Fruit fly (Drosophila melanogaster) whole organism, embryonic: ENCODE data around the gene Pde11.

Experiments
- ATbp ChIP-seq: fragments of 200-800 bp; sonication (Bioruptor generic); optimal IDR thresholded peaks from 2 replicates; lab custom pipeline; 2017; ENCODE audit warnings: missing biosample characterization, mild to moderate bottlenecking, missing genetic modification characterization, missing genetic modification reagents
- Ada2b ChIP-seq: fragments of 200-800 bp; sonication (Bioruptor generic); IDR thresholded peaks from 2 replicates; pipeline ENCODE4 v1.3.6; 2022; ENCODE audit warnings: missing biosample characterization, missing genetic modification characterization
- Aef1 ChIP-seq: fragments of 200-800 bp; sonication (Bioruptor generic); IDR thresholded peaks from 3 replicates; pipeline ENCODE4 v1.3.6; 2022; ENCODE audit warnings: missing biosample characterization, missing genetic modification characterization
- Atf3 ChIP-seq: fragments of 200-800 bp; sonication (Bioruptor generic); optimal IDR thresholded peaks from 3 replicates; lab custom pipeline; 2016; ENCODE audit warnings: missing biosample characterization, missing genetic modification characterization
- CG10565 ChIP-seq: fragments of 200-800 bp; sonication (Bioruptor generic); optimal IDR thresholded peaks from 3 replicates; lab custom pipeline; 2016; ENCODE audit warnings: missing biosample characterization, mild to moderate bottlenecking, missing genetic modification characterization
- CG11560 ChIP-seq: fragments of 200-800 bp; sonication (Bioruptor generic); IDR thresholded peaks from 3 replicates; pipeline ENCODE4 v1.3.6; 2022; ENCODE audit warnings: missing biosample characterization, missing genetic modification characterization
- CG1647 ChIP-seq: fragments of 200-800 bp; sonication (Bioruptor generic); optimal IDR thresholded peaks from 3 replicates; lab custom pipeline; 2016; ENCODE audit warnings: missing biosample characterization, missing genetic modification characterization
- CG16815 ChIP-seq: fragments of 200-800 bp; sonication (Bioruptor generic); optimal IDR thresholded peaks from 3 replicates; lab custom pipeline; 2017; ENCODE audit warnings: missing biosample characterization, mild to moderate bottlenecking, missing genetic modification characterization
- CG18599 ChIP-seq: fragments of 200-800 bp; sonication (Bioruptor generic); optimal IDR thresholded peaks from 3 replicates; lab custom pipeline; 2017; ENCODE audit warnings: missing biosample characterization, missing genetic modification characterization, mild to moderate bottlenecking, moderate library complexity, missing genetic modification reagents
- CG2199 ChIP-seq: fragments of 200-800 bp; sonication (Bioruptor generic); IDR thresholded peaks from 3 replicates; pipeline ENCODE4 v1.3.6; 2022; ENCODE audit warnings: missing biosample characterization, missing genetic modification characterization
- CG30020 ChIP-seq: fragments of 200-800 bp; optimal IDR thresholded peaks from 2 replicates; lab custom pipeline; 2019; ENCODE audit warnings: missing biosample characterization, mild to moderate bottlenecking, missing genetic modification characterization, moderate library complexity
- CG31224 ChIP-seq: fragments of 200-800 bp; sonication (Bioruptor generic); IDR thresholded peaks from 2 replicates; pipeline ENCODE4 v1.3.6; 2022; ENCODE audit warnings: missing biosample characterization, missing genetic modification characterization
- CG4360 ChIP-seq: fragments of 200-800 bp; sonication (Bioruptor generic); IDR thresholded peaks from 2 replicates; pipeline ENCODE4 v1.3.6; 2022; ENCODE audit warnings: missing biosample characterization, missing genetic modification characterization
- CG43689 ChIP-seq: fragments of 200-800 bp; sonication (Bioruptor generic); IDR thresholded peaks from 2 replicates; pipeline ENCODE4 v1.3.6; 2022; ENCODE audit warnings: missing biosample characterization, missing genetic modification characterization
- CG7357 ChIP-seq: fragments of 200-800 bp; sonication (Bioruptor generic); IDR thresholded peaks from 3 replicates; pipeline ENCODE4 v1.3.6; 2022; ENCODE audit warnings: missing biosample characterization, missing genetic modification characterization
- CG7745 ChIP-seq: fragments of 200-800 bp; sonication (Bioruptor generic); optimal IDR thresholded peaks from 2 replicates; lab custom pipeline; 2018; ENCODE audit warnings: missing biosample characterization, mild to moderate bottlenecking, missing genetic modification characterization, moderate library complexity
- CG8281 ChIP-seq: fragments of 200-800 bp; sonication (Bioruptor generic); optimal IDR thresholded peaks from 2 replicates; lab custom pipeline; 2018; ENCODE audit warnings: missing biosample characterization, mild to moderate bottlenecking, missing genetic modification characterization, moderate library complexity
- CG8388 ChIP-seq: fragments of 200-800 bp; sonication (Bioruptor generic); optimal IDR thresholded peaks from 2 replicates; lab custom pipeline; 2019; ENCODE audit warnings: missing biosample characterization, mild to moderate bottlenecking, missing genetic modification characterization, moderate library complexity
- CG8765 ChIP-seq: fragments of 200-800 bp; sonication (Bioruptor generic); IDR thresholded peaks from 2 replicates; pipeline ENCODE4 v1.3.6; 2022; ENCODE audit warnings: missing biosample characterization, missing genetic modification characterization
- CkIIα-i1 ChIP-seq: fragments of 200-800 bp; sonication (Bioruptor generic); IDR thresholded peaks from 2 replicates; pipeline ENCODE4 v1.3.6; 2022; ENCODE audit warnings: missing biosample characterization, missing genetic modification characterization
- Dip2 ChIP-seq: fragments of 200-800 bp; sonication (Bioruptor generic); IDR thresholded peaks from 2 replicates; pipeline ENCODE4 v1.3.6; 2022; ENCODE audit warnings: missing biosample characterization, missing genetic modification characterization
- Doc3 ChIP-seq: fragments of 200-800 bp; sonication (Bioruptor generic); IDR thresholded peaks from 3 replicates; pipeline ENCODE4 v1.3.6; 2022; ENCODE audit warnings: missing biosample characterization, missing genetic modification characterization; ENCODE audit not compliant: partially characterized antibody
- Dp ChIP-seq: fragments of 200-800 bp; sonication (Bioruptor generic); optimal IDR thresholded peaks from 2 replicates; lab custom pipeline; 2018; ENCODE audit warnings: missing biosample characterization, mild to moderate bottlenecking, missing genetic modification characterization, moderate library complexity
- E2f1 ChIP-seq: fragments of 200-800 bp; sonication (Bioruptor generic); IDR thresholded peaks from 2 replicates; pipeline ENCODE4 v1.3.6; 2022; ENCODE audit warnings: missing biosample characterization, missing genetic modification characterization
- Fer3 ChIP-seq: fragments of 200-800 bp; sonication (Bioruptor generic); optimal IDR thresholded peaks from 2 replicates; lab custom pipeline; 2018; ENCODE audit warnings: missing biosample characterization, mild to moderate bottlenecking, missing genetic modification characterization, moderate library complexity
- MBD-R2 ChIP-seq: fragments of 200-800 bp; sonication (Bioruptor generic); IDR thresholded peaks from 2 replicates; pipeline ENCODE4 v1.3.6; 2022; ENCODE audit warnings: missing biosample characterization, missing genetic modification characterization
- NC2α ChIP-seq: fragments of 200-800 bp; sonication (Bioruptor generic); optimal IDR thresholded peaks from 2 replicates; lab custom pipeline; 2016; ENCODE audit warnings: missing biosample characterization, missing genetic modification characterization
- Oli ChIP-seq: fragments of 200-800 bp; sonication (Bioruptor generic); optimal IDR thresholded peaks from 2 replicates; lab custom pipeline; 2018; ENCODE audit warnings: missing biosample characterization, mild to moderate bottlenecking, missing genetic modification characterization, moderate library complexity
- Pdp1 ChIP-seq, 2 experiments: fragments of 200-800 bp; sonication (Bioruptor generic); optimal IDR thresholded peaks; 3 replicates each; lab custom pipeline; 2016; ENCODE audit warnings: missing biosample characterization in 2 of 2, missing genetic modification characterization in 2 of 2, mild to moderate bottlenecking in 1 of 2, moderate library complexity in 1 of 2
- Rfx ChIP-seq: fragments of 200-800 bp; sonication (Bioruptor generic); IDR thresholded peaks from 2 replicates; pipeline ENCODE4 v1.3.6; 2022; ENCODE audit warnings: missing biosample characterization, missing genetic modification characterization
- Sry-β ChIP-seq: fragments of 200-800 bp; sonication (Bioruptor generic); optimal IDR thresholded peaks from 2 replicates; lab custom pipeline; 2018; ENCODE audit warnings: missing biosample characterization, mild to moderate bottlenecking, missing genetic modification characterization, moderate library complexity
- Vsx1 ChIP-seq: fragments of 200-800 bp; sonication (Bioruptor generic); optimal IDR thresholded peaks from 2 replicates; lab custom pipeline; 2017; ENCODE audit warnings: missing biosample characterization, mild to moderate bottlenecking, missing genetic modification characterization, missing genetic modification reagents
- abd-A ChIP-seq: fragments of 200-800 bp; sonication (Bioruptor generic); optimal IDR thresholded peaks from 3 replicates; lab custom pipeline; 2019; ENCODE audit warnings: missing biosample characterization, mild to moderate bottlenecking, missing genetic modification characterization, moderate library complexity
- bigmax ChIP-seq: fragments of 200-800 bp; sonication (Bioruptor generic); optimal IDR thresholded peaks from 2 replicates; lab custom pipeline; 2018; ENCODE audit warnings: missing biosample characterization, mild to moderate bottlenecking, missing genetic modification characterization
- bowl ChIP-seq: fragments of 200-800 bp; sonication (Bioruptor generic); IDR thresholded peaks from 2 replicates; pipeline ENCODE4 v1.3.6; 2022; ENCODE audit warnings: missing biosample characterization, missing genetic modification characterization
- cad ChIP-seq: fragments of >200 bp; optimal IDR thresholded peaks from 2 replicates; lab custom pipeline; 2017; ENCODE audit warnings: missing biosample characterization, missing genetic modification characterization
- chif ChIP-seq, 2 experiments: fragments of 200-800 bp; sonication (Bioruptor generic); optimal IDR thresholded peaks; 3 replicates each; lab custom pipeline; 2016; ENCODE audit warnings: missing biosample characterization in 2 of 2, missing genetic modification characterization in 2 of 2
- fu2 ChIP-seq: fragments of 200-800 bp; sonication (Bioruptor generic); optimal IDR thresholded peaks from 2 replicates; lab custom pipeline; 2016; ENCODE audit warnings: missing biosample characterization, missing genetic modification characterization
- lilli ChIP-seq: fragments of 200-800 bp; sonication (Bioruptor generic); optimal IDR thresholded peaks from 3 replicates; lab custom pipeline; 2016; ENCODE audit warnings: missing biosample characterization, missing genetic modification characterization
- luna ChIP-seq: fragments of 200-800 bp; sonication (Bioruptor generic); optimal IDR thresholded peaks from 2 replicates; lab custom pipeline; 2016; ENCODE audit warnings: missing biosample characterization, missing genetic modification characterization
- org-1 ChIP-seq: fragments of 200-800 bp; sonication (Bioruptor generic); optimal IDR thresholded peaks from 2 replicates; lab custom pipeline; 2017; ENCODE audit warnings: missing biosample characterization, missing genetic modification characterization
- p53 ChIP-seq: fragments of 200-800 bp; sonication (Bioruptor generic); optimal IDR thresholded peaks from 2 replicates; lab custom pipeline; 2016; ENCODE audit warnings: missing biosample characterization, missing genetic modification characterization
- pum ChIP-seq: fragments of 200-800 bp; sonication (Bioruptor generic); optimal IDR thresholded peaks from 2 replicates; lab custom pipeline; 2016; ENCODE audit warnings: missing biosample characterization, missing genetic modification characterization
- ranshi ChIP-seq: fragments of 200-800 bp; sonication (Bioruptor generic); IDR thresholded peaks from 2 replicates; pipeline ENCODE4 v1.3.6; 2022; ENCODE audit warnings: missing biosample characterization, missing genetic modification characterization
- sima ChIP-seq: fragments of 200-800 bp; sonication (Bioruptor generic); optimal IDR thresholded peaks from 2 replicates; lab custom pipeline; 2016; ENCODE audit warnings: missing biosample characterization, missing genetic modification characterization
- sna ChIP-seq: fragments of 200-800 bp; sonication (Bioruptor generic); IDR thresholded peaks from 2 replicates; pipeline ENCODE4 v1.3.6; 2022; ENCODE audit warnings: missing biosample characterization, missing genetic modification characterization; ENCODE audit not compliant: partially characterized antibody
- tna ChIP-seq: fragments of 200-800 bp; sonication (Bioruptor generic); IDR thresholded peaks from 2 replicates; pipeline ENCODE4 v1.3.6; 2022; ENCODE audit warnings: missing biosample characterization, missing genetic modification characterization; ENCODE audit not compliant: partially characterized antibody
- unpg ChIP-seq: fragments of 200-800 bp; sonication (Bioruptor generic); optimal IDR thresholded peaks from 3 replicates; lab custom pipeline; 2018; ENCODE audit warnings: missing biosample characterization, mild to moderate bottlenecking, missing genetic modification characterization, moderate library complexity
- zf30C ChIP-seq: fragments of 200-800 bp; sonication (Bioruptor generic); optimal IDR thresholded peaks from 3 replicates; lab custom pipeline; 2018; ENCODE audit warnings: missing biosample characterization, mild to moderate bottlenecking, missing genetic modification characterization

Gene Pde11

dm6 chr2L:18590100-18590941, at the start of gene Pde11, which contains the start of gene CG15160 (continued):
- TF ChIP-seq CG7357 (GFP tag; lab: Robert Waterston, UW) (no peak), bowl (no peak), E2f1 (GFP tag; lab: Robert Waterston, UW) (0 out of 2 replicates have a peak, but pooled peaks have one; percentile 6), fu2 (GFP tag; lab: Kevin White, UChicago) (no peak), org-1 (GFP tag; lab: Kevin White, UChicago) (no peak), CG31224 (no peak), chif (GFP tag; optimal IDR thresholded peaks at IDR 0.05; lab: Kevin White, UChicago) (no peak), CG16815 (GFP tag; lab: Kevin White, UChicago) (no peak), cad (no peak), Vsx1 (GFP tag; lab: Kevin White, UChicago) (no peak), unpg (GFP tag; lab: Kevin White, UChicago) (no peak), CG43689 (GFP tag; lab: Robert Waterston, UW) (no peak), CG11560 (peak; percentile 21; the same call in 1 of the 3 replicates), Atf3 (GFP tag; lab: Kevin White, UChicago) (no peak), p53 (GFP tag; lab: Kevin White, UChicago) (no peak), CG10565 (GFP tag; lab: Kevin White, UChicago) (no peak), Dip2 (no peak), MBD-R2 (peak; percentile 86), bigmax (GFP tag; lab: Kevin White, UChicago) (no peak), Oli (tag; lab: Kevin White, UChicago) (no peak), NC2α (GFP tag; lab: Kevin White, UChicago) (no peak), Fer3 (tag; lab: Kevin White, UChicago) (no peak), Sry-β (GFP tag; lab: Kevin White, UChicago) (no peak), CG18599 (GFP tag; lab: Kevin White, UChicago) (peak; percentile 13), sima (GFP tag; lab: Kevin White, UChicago) (no peak), Rfx (peak; percentile 72), ATbp (GFP tag; lab: Kevin White, UChicago) (no peak), CG8388 (GFP tag; lab: Kevin White, UChicago) (no peak), tna (GFP tag; lab: Robert Waterston, UW) (peak; percentile 98), sna (peak; percentile 98), luna (GFP tag; lab: Kevin White, UChicago) (no peak), zf30C (GFP tag; lab: Kevin White, UChicago) (no peak), Ada2b (GFP tag; lab: Robert Waterston, UW) (no peak), Aef1 (GFP tag; lab: Robert Waterston, UW) (no peak), CG7745 (tag; lab: Kevin White, UChicago) (no peak), lilli (GFP tag; lab: Kevin White, UChicago) (peak; percentile 45), abd-A (tag; lab: Kevin White, UChicago) (no peak), Dp (GFP tag; lab: Kevin White, UChicago) (peak; percentile 61), CG2199 (GFP tag; lab: Robert Waterston, UW) (peak; percentile 66; the same call in 1 of the 3 replicates), CG1647 (GFP tag; lab: Kevin White, UChicago) (no peak), Doc3 (GFP tag; lab: Robert Waterston, UW) (peak; percentile 95), ranshi (GFP tag; lab: Robert Waterston, UW) (no peak), CG4360 (GFP tag; lab: Robert Waterston, UW) (no peak), pum (GFP tag; lab: Kevin White, UChicago) (peak; percentile 19), CkIIα-i1 (no peak), Pdp1 (GFP tag; optimal IDR thresholded peaks at IDR 0.05; lab: Kevin White, UChicago) (no peak), CG8281 (no peak), CG8765 (GFP tag; lab: Robert Waterston, UW) (no peak), CG30020 (tag; lab: Kevin White, UChicago) (peak; percentile 46)
